Worm (Caenorhabditis elegans) whole organism, late embryonic: ENCODE measurements around the gene tba-8.

ENCODE experiments used
- K09A11.1 ChIP-seq: sonication (generic microtip); optimal IDR thresholded peaks from 2 replicates; lab custom pipeline; 2017; ENCODE audit warnings: antibody characterized with exemption, mild to moderate bottlenecking, missing genetic modification characterization, missing compliant biosample characterization; ENCODE audit not compliant: insufficient read depth
- Y22D7AL.16 ChIP-seq: sonication (generic microtip); optimal IDR thresholded peaks from 2 replicates; lab custom pipeline; 2016; ENCODE audit warnings: missing genetic modification characterization, missing compliant biosample characterization
- ceh-2 ChIP-seq: sonication (generic microtip); optimal IDR thresholded peaks from 2 replicates; lab custom pipeline; 2016; ENCODE audit warnings: missing genotype, missing genetic modification characterization, missing compliant biosample characterization
- ceh-24 ChIP-seq: sonication (generic microtip); optimal IDR thresholded peaks from 2 replicates; lab custom pipeline; 2016; ENCODE audit warnings: mild to moderate bottlenecking, missing genetic modification characterization, missing compliant biosample characterization
- che-1 ChIP-seq: sonication (generic microtip); optimal IDR thresholded peaks from 2 replicates; lab custom pipeline; 2016; ENCODE audit warnings: mild to moderate bottlenecking, missing genetic modification characterization, missing compliant biosample characterization
- elt-2 ChIP-seq: sonication (generic microtip); optimal IDR thresholded peaks from 2 replicates; lab custom pipeline; 2016; ENCODE audit warnings: missing genetic modification reagents, missing genetic modification characterization, missing compliant biosample characterization
- fkh-10 ChIP-seq: fragments of 150-350 bp; optimal IDR thresholded peaks from 2 replicates; lab custom pipeline; 2014; ENCODE audit warnings: missing biosample characterization, missing genetic modification reagents, missing genetic modification characterization
- nhr-11 ChIP-seq: fragments of 150-350 bp; optimal IDR thresholded peaks from 2 replicates; lab custom pipeline; 2014; ENCODE audit warnings: missing biosample characterization, missing genetic modification characterization
- odd-2 ChIP-seq: sonication (generic microtip); optimal IDR thresholded peaks from 2 replicates; lab custom pipeline; 2017; ENCODE audit warnings: antibody characterized with exemption, mild to moderate bottlenecking, missing genetic modification characterization, missing compliant biosample characterization
- syd-9 ChIP-seq: sonication (generic microtip); optimal IDR thresholded peaks from 2 replicates; lab custom pipeline; 2016; ENCODE audit warnings: mild to moderate bottlenecking, missing genetic modification characterization, moderate library complexity, missing compliant biosample characterization
- tbx-2 ChIP-seq: sonication (generic microtip); optimal IDR thresholded peaks from 2 replicates; lab custom pipeline; 2016; ENCODE audit warnings: missing genetic modification characterization, missing compliant biosample characterization
- unc-3 ChIP-seq, 2 experiments: fragments of 200-800 bp in 1 of 2; sonication (Bioruptor generic) in 1 of 2; sonication (generic microtip) in 1 of 2; conservative IDR thresholded peaks in 1 of 2; optimal IDR thresholded peaks in 1 of 2; 2 replicates each; pipeline versions ENCODE4 v1.3.6 to Lab custom; 2016 to 2022; ENCODE audit warnings: missing compliant biosample characterization in 2 of 2, missing genetic modification characterization in 2 of 2, missing genetic modification reagents in 1 of 2

DNA sequence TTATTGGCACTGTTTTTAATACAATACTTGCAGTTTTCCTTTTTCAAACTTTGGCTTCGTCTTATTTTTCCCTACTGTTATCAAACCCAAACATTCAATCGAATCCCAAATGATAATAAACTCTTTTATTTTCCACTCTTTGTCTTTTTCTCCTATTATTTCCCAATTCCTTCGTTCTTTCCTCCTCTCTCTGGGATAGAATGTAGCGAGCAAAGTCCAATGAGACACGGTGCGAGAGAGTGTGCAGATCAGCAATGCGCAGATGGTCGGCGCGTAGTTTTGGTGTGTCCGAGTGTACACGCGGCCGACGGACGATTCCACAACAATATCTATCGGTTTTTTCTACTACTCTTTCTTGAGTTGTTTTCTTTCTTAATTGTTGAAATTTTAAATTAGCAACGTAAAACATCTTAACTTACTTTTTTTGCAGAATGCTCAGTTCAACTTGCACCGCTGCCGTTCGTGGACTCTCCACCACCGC lies 27.1 kb downstream of the tba-8 start, which contains the start of gene B0272.3:
- TF ChIP-seq tbx-2 (no peak), unc-3 (GFP tag; conservative IDR thresholded peaks at IDR 0.05; lab: Robert Waterston, UW) (no peak), unc-3 (tag; optimal IDR thresholded peaks at IDR 0.05; lab: Kevin White, UChicago) (no peak), odd-2 (tag; lab: Kevin White, UChicago) (no peak), syd-9 (tag; lab: Kevin White, UChicago) (no peak), Y22D7AL.16 (tag; lab: Kevin White, UChicago) (no peak), ceh-24 (no peak), nhr-11 (tag; lab: Kevin White, UChicago) (no peak), che-1 (tag; lab: Kevin White, UChicago) (no peak), elt-2 (peak; percentile 37), fkh-10 (GFP tag; lab: Kevin White, UChicago) (no peak), ceh-2 (tag; lab: Kevin White, UChicago) (no peak), K09A11.1 (no peak)
